Worm (Caenorhabditis elegans): ENCODE results near the gene msh-5.

The msh-5 gene

DNA sequence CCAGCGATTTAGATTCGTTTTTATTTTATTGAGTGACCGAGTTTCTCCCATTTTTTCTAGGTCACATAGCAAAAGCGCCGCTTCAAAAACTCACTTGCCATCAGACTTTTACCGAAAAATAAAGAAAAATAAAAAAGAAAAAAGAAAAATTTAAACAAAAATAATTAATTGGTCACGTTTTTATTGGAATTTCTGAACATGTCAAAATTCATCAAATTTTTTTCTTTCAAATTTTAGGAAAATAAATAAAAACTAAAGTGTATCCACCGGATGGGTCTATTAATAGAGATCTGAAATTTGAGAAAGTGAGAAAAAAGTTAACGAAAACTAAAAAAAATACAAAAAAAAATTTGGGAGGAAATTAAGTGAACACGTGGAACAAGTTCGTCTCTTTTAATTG is 54.5 kb downstream of the msh-5 start, which contains the start of gene C48D1.9:
C48D1.9 (minus strand) TSS at position 101 of the 400 bp plus-strand sequence.
- no peak for TF ChIP-seq ZK546.5 (tag; optimal IDR thresholded peaks at IDR 0.05)
- no peak for TF ChIP-seq F13H6.1 (tag; optimal IDR thresholded peaks at IDR 0.05)
- no peak for TF ChIP-seq alr-1 (tag; optimal IDR thresholded peaks at IDR 0.05)
- no peak for TF ChIP-seq zag-1 (tag; optimal IDR thresholded peaks at IDR 0.05)
- TF ChIP-seq mbf-1 (tag; optimal IDR thresholded peaks at IDR 0.05) = no peak
- TF ChIP-seq R02D3.7 (tag; optimal IDR thresholded peaks at IDR 0.05) = no peak
- TF ChIP-seq unc-55 (GFP tag; optimal IDR thresholded peaks at IDR 0.05) = no peak
